Worm (Caenorhabditis elegans) whole organism, mixed stage, embryonic: Measurements from ENCODE around the gene E02C12.19.

ENCODE experiments used
- ces-1 ChIP-seq: fragments of 150-350 bp; optimal IDR thresholded peaks from 2 replicates; lab custom pipeline; 2014; ENCODE audit warnings: missing biosample characterization, missing genetic modification reagents, missing genetic modification characterization
- elt-1 ChIP-seq: sonication (generic microtip); optimal IDR thresholded peaks from 2 replicates; lab custom pipeline; 2017; ENCODE audit warnings: missing genetic modification characterization, mild to moderate bottlenecking, missing compliant biosample characterization, antibody characterized with exemption, moderate library complexity, borderline replicate concordance; ENCODE audit not compliant: insufficient read depth
- elt-3 ChIP-seq: fragments of 150-350 bp; optimal IDR thresholded peaks from 2 replicates; lab custom pipeline; 2014; ENCODE audit warnings: missing biosample characterization, missing genetic modification characterization
- hlh-1 ChIP-seq: fragments of 150-350 bp; optimal IDR thresholded peaks from 2 replicates; lab custom pipeline; 2014; ENCODE audit warnings: missing biosample characterization, missing genetic modification reagents, missing genetic modification characterization
- lsy-2 ChIP-seq: fragments of 150-350 bp; optimal IDR thresholded peaks from 2 replicates; lab custom pipeline; 2014; ENCODE audit warnings: missing biosample characterization, missing genetic modification characterization
- nhr-12 ChIP-seq: fragments of 150-350 bp; optimal IDR thresholded peaks from 2 replicates; lab custom pipeline; 2014; ENCODE audit warnings: missing biosample characterization, missing genetic modification characterization
- nhr-2 ChIP-seq: fragments of 150-350 bp; optimal IDR thresholded peaks from 2 replicates; lab custom pipeline; 2014; ENCODE audit warnings: missing biosample characterization, missing genetic modification characterization
- nhr-237 ChIP-seq: fragments of 150-350 bp; optimal IDR thresholded peaks from 2 replicates; lab custom pipeline; 2014; ENCODE audit warnings: missing biosample characterization, missing genetic modification characterization
- nhr-28 ChIP-seq: fragments of 150-350 bp; optimal IDR thresholded peaks from 2 replicates; lab custom pipeline; 2014; ENCODE audit warnings: missing biosample characterization, missing genetic modification characterization
- sem-2 ChIP-seq: fragments of 200-800 bp; sonication (Bioruptor generic); optimal IDR thresholded peaks from 2 replicates; lab custom pipeline; 2018; ENCODE audit warnings: mild to moderate bottlenecking, missing genetic modification characterization, missing compliant biosample characterization
- snpc-4 ChIP-seq: fragments of 150-350 bp; optimal IDR thresholded peaks from 2 replicates; lab custom pipeline; 2014; ENCODE audit warnings: missing biosample characterization, missing genetic modification characterization
- unc-62 ChIP-seq: fragments of 150-350 bp; optimal IDR thresholded peaks from 2 replicates; lab custom pipeline; 2014; ENCODE audit warnings: missing biosample characterization, missing genetic modification reagents, missing genetic modification characterization

ce11 chrV:9340318-9340717 lies 36.0 kb downstream of the E02C12.19 start:
- TF ChIP-seq unc-62 (GFP tag; lab: Kevin White, UChicago) (no peak), elt-1 (tag; lab: Kevin White, UChicago) (no peak), nhr-2 (tag; lab: Kevin White, UChicago) (no peak), ces-1 (GFP tag; lab: Kevin White, UChicago) (no peak), nhr-28 (tag; lab: Kevin White, UChicago) (no peak), nhr-12 (no peak), lsy-2 (tag; lab: Kevin White, UChicago) (no peak), snpc-4 (tag; lab: Kevin White, UChicago) (no peak), sem-2 (GFP tag; lab: Kevin White, UChicago) (no peak), hlh-1 (tag; lab: Kevin White, UChicago) (no peak), nhr-237 (tag; lab: Kevin White, UChicago) (no peak), elt-3 (tag; lab: Kevin White, UChicago) (no peak)
